Worm (Caenorhabditis elegans): ENCODE results near the gene str-256.

Gene str-256

DNA sequence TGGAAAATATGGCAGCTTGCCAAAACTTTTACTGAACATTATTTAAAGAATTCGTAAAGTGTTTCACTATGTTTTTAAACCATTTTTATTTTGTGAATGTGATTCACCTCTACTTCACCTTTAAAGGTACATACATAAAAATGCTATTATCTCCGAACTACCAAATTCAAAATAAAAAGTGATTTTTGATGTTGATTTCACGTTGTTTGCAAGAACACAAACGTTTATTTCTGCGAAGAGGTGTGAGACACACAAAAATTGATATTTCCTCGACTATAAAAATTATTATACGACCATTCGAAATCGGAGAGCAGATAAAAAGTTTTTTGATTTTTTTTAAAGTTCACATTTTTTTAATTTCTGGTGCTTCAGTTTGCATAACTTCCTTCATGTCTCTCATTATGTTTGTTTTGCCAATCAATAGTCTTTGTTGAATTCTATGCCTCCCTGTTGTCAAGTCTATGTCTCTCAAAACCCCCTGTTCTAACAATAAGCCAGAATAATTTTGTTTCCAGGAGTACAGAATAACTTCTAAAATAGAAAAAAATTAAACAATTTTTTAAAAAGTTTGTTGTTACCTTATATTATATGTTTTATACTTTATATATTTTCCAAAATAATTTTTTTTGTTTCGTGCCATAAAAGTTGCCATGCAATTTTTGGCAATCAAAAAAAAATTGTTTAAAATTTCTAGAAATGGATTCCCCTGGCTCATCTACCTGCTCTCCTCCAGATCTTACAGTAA is 50.2 kb downstream of the str-256 start, which contains the start of gene nhr-123:
nhr-123 (plus strand) TSS at position 695 of the 745 bp plus-strand sequence.
- no peak for TF ChIP-seq sptf-1 (tag; optimal IDR thresholded peaks at IDR 0.05)
- no peak for TF ChIP-seq ces-1 (GFP tag; optimal IDR thresholded peaks at IDR 0.05)
- no peak for TF ChIP-seq elt-1 (tag; optimal IDR thresholded peaks at IDR 0.05; ENCODE audit: borderline replicate concordance, insufficient read depth)
- TF ChIP-seq bed-3 (GFP tag; optimal IDR thresholded peaks at IDR 0.05): no peak
- TF ChIP-seq snpc-4 (tag; optimal IDR thresholded peaks at IDR 0.05): no peak
- TF ChIP-seq lin-13 (tag; optimal IDR thresholded peaks at IDR 0.05): no peak

All from whole organism, mixed stage, embryonic.